Worm (Caenorhabditis elegans): Measurements from ENCODE around the gene Y43F8B.3.
A peak's percentile ranks its signal among the peaks of the same experiment; 100 is the strongest.

The Y43F8B.3 gene

DNA sequence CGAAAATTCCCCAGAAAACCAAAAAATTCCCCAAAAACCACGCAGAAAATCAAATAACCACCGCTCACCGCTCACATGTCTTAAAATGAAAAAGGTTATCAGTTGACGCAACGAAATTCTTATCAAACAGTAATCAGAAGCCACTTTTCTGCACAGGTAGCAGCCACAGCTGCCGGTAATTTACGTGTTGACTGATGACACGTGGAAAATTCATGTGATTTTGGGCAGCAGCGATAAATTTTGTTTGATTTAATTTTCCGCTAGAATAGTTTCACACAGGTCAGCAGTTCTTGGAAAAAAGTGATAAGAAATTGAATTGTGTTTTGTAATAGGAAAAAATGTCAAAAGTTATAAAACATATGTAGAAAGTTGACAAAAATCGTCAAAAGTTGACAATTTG lies 24.7 kb downstream of the Y43F8B.3 start (continued):
- no peak for TF ChIP-seq alr-1 (tag; optimal IDR thresholded peaks at IDR 0.05)
- TF ChIP-seq unc-55 (GFP tag; optimal IDR thresholded peaks at IDR 0.05) = no peak
- no peak for TF ChIP-seq dmd-4 (tag; optimal IDR thresholded peaks at IDR 0.05)
- no peak for TF ChIP-seq ztf-11 (tag; optimal IDR thresholded peaks at IDR 0.05)
- TF ChIP-seq crh-2 (tag; optimal IDR thresholded peaks at IDR 0.05) = peak; percentile 98
- TF ChIP-seq peb-1 (tag; optimal IDR thresholded peaks at IDR 0.05) = no peak
- peak; percentile 30 for TF ChIP-seq egl-27 (tag; optimal IDR thresholded peaks at IDR 0.05)
- peak; percentile 95 for TF ChIP-seq fos-1 (tag; optimal IDR thresholded peaks at IDR 0.05)
- peak; percentile 60 for TF ChIP-seq F13H6.1 (tag; optimal IDR thresholded peaks at IDR 0.05)
- TF ChIP-seq sma-9 (GFP tag; optimal IDR thresholded peaks at IDR 0.05) = peak; percentile 96
- no peak for TF ChIP-seq sma-9 (tag; optimal IDR thresholded peaks at IDR 0.05)

DNA sequence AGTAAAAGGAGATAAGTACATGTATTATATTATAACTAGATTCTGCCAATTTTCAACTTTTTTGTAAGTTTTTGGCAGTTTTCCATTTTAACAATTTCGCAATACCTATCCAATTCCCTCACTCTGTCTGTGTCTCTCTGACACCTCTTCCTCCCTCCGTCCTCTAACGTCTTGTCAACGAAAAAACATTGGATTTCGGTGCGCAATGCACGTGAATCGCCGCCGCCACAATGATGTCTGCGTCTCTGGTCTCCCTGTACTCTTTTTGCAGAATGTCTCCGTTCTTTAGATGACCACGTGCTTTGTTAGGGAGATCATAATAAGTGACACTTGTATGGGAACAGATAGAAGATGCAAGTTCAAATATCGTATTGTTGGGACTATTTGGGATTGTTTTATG lies 26.3 kb downstream of the Y43F8B.3 start:
- TF ChIP-seq sem-4 (tag; optimal IDR thresholded peaks at IDR 0.05) (peak; percentile 97), alr-1 (tag; optimal IDR thresholded peaks at IDR 0.05) (no peak), nhr-129 (tag; optimal IDR thresholded peaks at IDR 0.05) (peak; percentile 97), sma-3 (GFP tag; optimal IDR thresholded peaks at IDR 0.05) (peak; percentile 100), R02D3.7 (tag; optimal IDR thresholded peaks at IDR 0.05) (no peak), ztf-11 (tag; optimal IDR thresholded peaks at IDR 0.05) (no peak), nhr-10 (tag; optimal IDR thresholded peaks at IDR 0.05) (peak; percentile 1), lsy-2 (tag; optimal IDR thresholded peaks at IDR 0.05) (peak; percentile 55 to 89), elt-1 (tag; optimal IDR thresholded peaks at IDR 0.05) (no peak), unc-62 (GFP tag; optimal IDR thresholded peaks at IDR 0.05) (peak; percentile 63), lin-13 (GFP tag; optimal IDR thresholded peaks at IDR 0.05) (peak; percentile 80), mbf-1 (tag; optimal IDR thresholded peaks at IDR 0.05) (no peak), unc-39 (tag; optimal IDR thresholded peaks at IDR 0.05) (no peak), nhr-237 (tag; optimal IDR thresholded peaks at IDR 0.05) (no peak), snpc-4 (tag; optimal IDR thresholded peaks at IDR 0.05) (peak; percentile 63), fos-1 (tag; optimal IDR thresholded peaks at IDR 0.05) (peak; percentile 94), nhr-12 (tag; optimal IDR thresholded peaks at IDR 0.05) (no peak), mdl-1 (tag; optimal IDR thresholded peaks at IDR 0.05) (peak; percentile 98 to 99), nhr-25 (tag; optimal IDR thresholded peaks at IDR 0.05) (peak; percentile 98), lin-39 (tag; optimal IDR thresholded peaks at IDR 0.05) (no peak), lin-11 (tag; optimal IDR thresholded peaks at IDR 0.05) (peak; percentile 79), aly-2 (tag; optimal IDR thresholded peaks at IDR 0.05) (no peak), ztf-1 (GFP tag; conservative IDR thresholded peaks at IDR 0.05) (no peak), nhr-23 (tag; optimal IDR thresholded peaks at IDR 0.05) (no peak), blmp-1 (tag; optimal IDR thresholded peaks at IDR 0.05; ENCODE audit: insufficient read depth) (peak; percentile 81), skn-1 (tag; optimal IDR thresholded peaks at IDR 0.05) (no peak), ceh-82 (tag; optimal IDR thresholded peaks at IDR 0.05) (peak; percentile 10), F13H6.1 (tag; optimal IDR thresholded peaks at IDR 0.05) (peak; percentile 95), mab-5 (tag; optimal IDR thresholded peaks at IDR 0.05) (peak; percentile 81), sma-9 (GFP tag; optimal IDR thresholded peaks at IDR 0.05) (peak; percentile 100), sma-9 (tag; optimal IDR thresholded peaks at IDR 0.05) (no peak), elt-3 (tag; optimal IDR thresholded peaks at IDR 0.05) (no peak), ZK546.5 (tag; optimal IDR thresholded peaks at IDR 0.05) (no peak), egl-27 (tag; optimal IDR thresholded peaks at IDR 0.05) (peak; percentile 98), gmeb-1 (tag; optimal IDR thresholded peaks at IDR 0.05) (peak; percentile 80), C34F6.9 (tag; optimal IDR thresholded peaks at IDR 0.05) (peak; percentile 96), nhr-77 (tag; optimal IDR thresholded peaks at IDR 0.05) (no peak), nhr-21 (tag; optimal IDR thresholded peaks at IDR 0.05) (peak; percentile 98), Y55F3AM.14 (GFP tag; optimal IDR thresholded peaks at IDR 0.05) (peak; percentile 89), ama-1 (optimal IDR thresholded peaks at IDR 0.05) (peak; percentile 32), peb-1 (tag; optimal IDR thresholded peaks at IDR 0.05) (no peak), zag-1 (tag; optimal IDR thresholded peaks at IDR 0.05) (peak; percentile 62), dmd-4 (tag; optimal IDR thresholded peaks at IDR 0.05) (no peak), crh-2 (tag; optimal IDR thresholded peaks at IDR 0.05) (peak; percentile 95), unc-55 (GFP tag; optimal IDR thresholded peaks at IDR 0.05) (peak; percentile 96), nhr-11 (tag; optimal IDR thresholded peaks at IDR 0.05) (no peak), ceh-16 (tag; optimal IDR thresholded peaks at IDR 0.05) (peak; percentile 62), ztf-4 (tag; optimal IDR thresholded peaks at IDR 0.05) (peak; percentile 77), nhr-6 (tag; optimal IDR thresholded peaks at IDR 0.05) (peak; percentile 79)
